Worm (Caenorhabditis elegans): ENCODE results near the gene ZK809.8.

ZK809.8 gene

ce11 chrIV:11656144-11656780, 7.4 kb upstream of the ZK809.8 start, which contains the start of gene ZK809.5:
Gene ZK809.5 (plus strand): TSS chrIV:11656730.
- TF ChIP-seq lin-35 (GFP tag; optimal IDR thresholded peaks at IDR 0.05) (peak in 1 of 2 experiments; percentile 10), lsy-2 (tag; optimal IDR thresholded peaks at IDR 0.05) (peak in 1 of 2 experiments; percentile 41), nhr-71 (tag; optimal IDR thresholded peaks at IDR 0.05) (peak; percentile 0), skn-1 (tag; optimal IDR thresholded peaks at IDR 0.05) (peak; percentile 13), snu-23 (GFP tag; optimal IDR thresholded peaks at IDR 0.05) (no peak), blmp-1 (tag; optimal IDR thresholded peaks at IDR 0.05) (peak; percentile 24), dpl-1 (GFP tag; optimal IDR thresholded peaks at IDR 0.05) (peak in 1 of 3 experiments; percentile 20), efl-1 (optimal IDR thresholded peaks at IDR 0.05) (no peak), efl-1 (GFP tag; optimal IDR thresholded peaks at IDR 0.05 in 1 of 2) (peak in 1 of 2 experiments; percentile 72), pqm-1 (tag; optimal IDR thresholded peaks at IDR 0.05) (no peak), ceh-82 (tag; optimal IDR thresholded peaks at IDR 0.05) (no peak)

- TF ChIP-seq tbx-2 (tag; optimal IDR thresholded peaks at IDR 0.05) (no peak), lsy-2 (tag; optimal IDR thresholded peaks at IDR 0.05) (peak in 1 of 2 experiments; percentile 26)
Measured at ce11 chrIV:11655370-11655769, 6.5 kb upstream of the ZK809.8 start, which contains the start of gene ent-1. Gene ent-1 (minus strand): TSS chrIV:11655470.

ce11 chrIV:11651965-11652453, 3.1 kb upstream of the ZK809.8 start, which contains the start of the genes acl-3 and ndub-6:
Gene acl-3 (minus strand): TSS chrIV:11652023.
Gene ndub-6 (plus strand): TSS chrIV:11652403.
- TF ChIP-seq nhr-19 (GFP tag; conservative IDR thresholded peaks at IDR 0.05), result no peak
- TF ChIP-seq lsy-2 (tag; optimal IDR thresholded peaks at IDR 0.05), result peak in 1 of 2 experiments; percentile 24
- no peak for TF ChIP-seq skn-1 (tag; optimal IDR thresholded peaks at IDR 0.05)
- peak in 1 of 3 experiments; percentile 11 for TF ChIP-seq dpl-1 (GFP tag; optimal IDR thresholded peaks at IDR 0.05)
- no peak for TF ChIP-seq nhr-77 (tag; optimal IDR thresholded peaks at IDR 0.05)
- no peak for TF ChIP-seq unc-62 (GFP tag; optimal IDR thresholded peaks at IDR 0.05)
- no peak for TF ChIP-seq nhr-11 (tag; optimal IDR thresholded peaks at IDR 0.05)
- TF ChIP-seq elt-2 (tag; optimal IDR thresholded peaks at IDR 0.05), result no peak
- TF ChIP-seq mef-2 (tag; optimal IDR thresholded peaks at IDR 0.05), result no peak
- TF ChIP-seq snu-23 (GFP tag; optimal IDR thresholded peaks at IDR 0.05), result peak; percentile 20
- no peak for TF ChIP-seq mep-1 (tag; optimal IDR thresholded peaks at IDR 0.05)
- TF ChIP-seq ztf-4 (tag; optimal IDR thresholded peaks at IDR 0.05), result no peak
- TF ChIP-seq sox-4 (tag; optimal IDR thresholded peaks at IDR 0.05), result no peak
- no peak for TF ChIP-seq nhr-47 (tag; optimal IDR thresholded peaks at IDR 0.05)
- peak in 1 of 2 experiments; percentile 11 for TF ChIP-seq lin-35 (GFP tag; optimal IDR thresholded peaks at IDR 0.05)
- no peak for TF ChIP-seq aly-2 (tag; optimal IDR thresholded peaks at IDR 0.05)

ce11 chrIV:11650344-11650743, 1.5 kb upstream of the ZK809.8 start:
- no peak for TF ChIP-seq grh-1 (GFP tag; IDR thresholded peaks at IDR 0.05)
- TF ChIP-seq nhr-12 (tag; optimal IDR thresholded peaks at IDR 0.05), result no peak
- no peak for TF ChIP-seq ceh-63 (GFP tag; optimal IDR thresholded peaks at IDR 0.05)
- no peak for TF ChIP-seq mdl-1 (tag; optimal IDR thresholded peaks at IDR 0.05)

- TF ChIP-seq xbp-1 (tag; optimal IDR thresholded peaks at IDR 0.05), result no peak
- TF ChIP-seq F16B12.6 (tag; optimal IDR thresholded peaks at IDR 0.05), result no peak
- TF ChIP-seq lin-35 (GFP tag; optimal IDR thresholded peaks at IDR 0.05), result no peak
- TF ChIP-seq egl-27 (tag; optimal IDR thresholded peaks at IDR 0.05), result no peak
- peak; percentile 21 for TF ChIP-seq snu-23 (GFP tag; optimal IDR thresholded peaks at IDR 0.05)
- no peak for TF ChIP-seq nhr-237 (tag; optimal IDR thresholded peaks at IDR 0.05)
- peak; percentile 1 for TF ChIP-seq nhr-20 (tag; optimal IDR thresholded peaks at IDR 0.05)
- TF ChIP-seq fkh-10 (GFP tag; optimal IDR thresholded peaks at IDR 0.05), result no peak
- TF ChIP-seq efl-3 (GFP tag; optimal IDR thresholded peaks at IDR 0.05), result no peak
- peak; percentile 34 for TF ChIP-seq nhr-19 (GFP tag; conservative IDR thresholded peaks at IDR 0.05)
- peak in 1 of 2 experiments; percentile 35 for TF ChIP-seq lsy-2 (tag; optimal IDR thresholded peaks at IDR 0.05)
- no peak for TF ChIP-seq fkh-8 (tag; optimal IDR thresholded peaks at IDR 0.05)
- no peak for TF ChIP-seq pqm-1 (tag; optimal IDR thresholded peaks at IDR 0.05)
- TF ChIP-seq ztf-11 (tag; optimal IDR thresholded peaks at IDR 0.05), result no peak
- no peak for TF ChIP-seq skn-1 (tag; optimal IDR thresholded peaks at IDR 0.05)
- TF ChIP-seq efl-1 (optimal IDR thresholded peaks at IDR 0.05), result no peak
- TF ChIP-seq efl-1 (GFP tag; optimal IDR thresholded peaks at IDR 0.05 in 1 of 2), result no peak
- TF ChIP-seq hlh-17 (GFP tag; optimal IDR thresholded peaks at IDR 0.05; ENCODE audit: borderline replicate concordance), result no peak
- no peak for TF ChIP-seq aha-1 (tag; optimal IDR thresholded peaks at IDR 0.05)
- TF ChIP-seq ceh-82 (tag; optimal IDR thresholded peaks at IDR 0.05), result no peak
- peak; percentile 64 for TF ChIP-seq nhr-71 (tag; optimal IDR thresholded peaks at IDR 0.05)
- no peak for TF ChIP-seq nhr-47 (tag; optimal IDR thresholded peaks at IDR 0.05)
- peak; percentile 1 for TF ChIP-seq unc-130 (tag; optimal IDR thresholded peaks at IDR 0.05)
- TF ChIP-seq lin-14 (GFP tag; optimal IDR thresholded peaks at IDR 0.05), result peak; percentile 40
- no peak for TF ChIP-seq nhr-12 (tag; optimal IDR thresholded peaks at IDR 0.05)
- no peak for TF ChIP-seq sox-4 (tag; optimal IDR thresholded peaks at IDR 0.05)
- TF ChIP-seq aly-2 (tag; optimal IDR thresholded peaks at IDR 0.05), result no peak
- TF ChIP-seq mab-9 (GFP tag; IDR thresholded peaks at IDR 0.05), result no peak
Measured at ce11 chrIV:11646908-11647307, 2.0 kb downstream of the ZK809.8 start.
